Fruit fly (Drosophila melanogaster): ENCODE data around the gene CG10467.
A peak's percentile ranks its signal among the peaks of the same experiment; 100 is the strongest.

Gene CG10467

dm6 chr3L:6071454-6072189, 22.9 kb downstream of the CG10467 start, which contains the start of gene CG6602 (continued):
- TF ChIP-seq Hr83 (GFP tag; optimal IDR thresholded peaks at IDR 0.05; ENCODE audit: poor library complexity, severe bottlenecking) (peak; percentile 65), ey (GFP tag; optimal IDR thresholded peaks at IDR 0.05) (peak; percentile 3), usp (GFP tag; optimal IDR thresholded peaks at IDR 0.05) (no peak), Mio (GFP tag; optimal IDR thresholded peaks at IDR 0.05) (no peak), CG9705 (GFP tag; optimal IDR thresholded peaks at IDR 0.05) (peak; percentile 69), Dfd (GFP tag; optimal IDR thresholded peaks at IDR 0.05) (no peak), rgr (GFP tag; optimal IDR thresholded peaks at IDR 0.05) (peak; percentile 68)

dm6 chr3L:6070119-6070518, 24.4 kb downstream of the CG10467 start:
- TF ChIP-seq Rel (GFP tag; optimal IDR thresholded peaks at IDR 0.05): no peak
- TF ChIP-seq Rel (tag; optimal IDR thresholded peaks at IDR 0.05): no peak
- no peak for TF ChIP-seq CG9705 (GFP tag; optimal IDR thresholded peaks at IDR 0.05)
- TF ChIP-seq brk (GFP tag; optimal IDR thresholded peaks at IDR 0.05): no peak
- no peak for TF ChIP-seq Myc (optimal IDR thresholded peaks at IDR 0.05)
- no peak for TF ChIP-seq rgr (GFP tag; optimal IDR thresholded peaks at IDR 0.05)

- TF ChIP-seq GATAd (GFP tag; optimal IDR thresholded peaks at IDR 0.05) (no peak), foxo (GFP tag; optimal IDR thresholded peaks at IDR 0.05) (no peak), Dif (GFP tag; optimal IDR thresholded peaks at IDR 0.05; ENCODE audit: partially characterized antibody) (no peak), fru (GFP tag; optimal IDR thresholded peaks at IDR 0.05) (no peak), sage (GFP tag; optimal IDR thresholded peaks at IDR 0.05) (no peak), Sp1 (GFP tag; optimal IDR thresholded peaks at IDR 0.05) (no peak)
Observed at dm6 chr3L:6068178-6068577, 26.4 kb downstream of the CG10467 start.

dm6 chr3L:6065881-6066389, 28.6 kb downstream of the CG10467 start, which contains the start of gene CG42269:
CG42269 (plus strand) TSS chr3L:6066296.
- peak; percentile 0 for TF ChIP-seq Rel (GFP tag; optimal IDR thresholded peaks at IDR 0.05)
- TF ChIP-seq Rel (tag; optimal IDR thresholded peaks at IDR 0.05): no peak
- no peak for TF ChIP-seq sage (GFP tag; optimal IDR thresholded peaks at IDR 0.05)
- TF ChIP-seq h (GFP tag; optimal IDR thresholded peaks at IDR 0.05): peak; percentile 44

dm6 chr3L:6062860-6063607, 31.5 kb downstream of the CG10467 start, which contains the start of gene CG10472:
CG10472 (minus strand) TSS chr3L:6062910.
- no peak for TF ChIP-seq Mio (GFP tag; optimal IDR thresholded peaks at IDR 0.05)
- no peak for TF ChIP-seq Rel (GFP tag; optimal IDR thresholded peaks at IDR 0.05)
- no peak for TF ChIP-seq Rel (tag; optimal IDR thresholded peaks at IDR 0.05)
- TF ChIP-seq Vsx2 (GFP tag; optimal IDR thresholded peaks at IDR 0.05; ENCODE audit: partially characterized antibody): no peak
- no peak for TF ChIP-seq lola (GFP tag; optimal IDR thresholded peaks at IDR 0.05)

dm6 chr3L:6059062-6059708, 35.4 kb downstream of the CG10467 start, which contains the start of gene CG6592:
CG6592 (plus strand) TSS chr3L:6059658.
- TF ChIP-seq brk (GFP tag; optimal IDR thresholded peaks at IDR 0.05) (no peak), fru (GFP tag; optimal IDR thresholded peaks at IDR 0.05) (no peak), rgr (GFP tag; optimal IDR thresholded peaks at IDR 0.05) (peak; percentile 41), Jra (GFP tag; optimal IDR thresholded peaks at IDR 0.05) (no peak), br (GFP tag; optimal IDR thresholded peaks at IDR 0.05) (peak; percentile 4), HLH106 (tag; optimal IDR thresholded peaks at IDR 0.05) (peak; percentile 22), dmrt93B (GFP tag; optimal IDR thresholded peaks at IDR 0.05) (peak; percentile 15)

dm6 chr3L:6054803-6055202, 39.7 kb downstream of the CG10467 start, which contains the start of gene tant:
tant (plus strand) TSS chr3L:6055136.
- peak; percentile 46 for TF ChIP-seq Myc (optimal IDR thresholded peaks at IDR 0.05)
- TF ChIP-seq Dfd (GFP tag; optimal IDR thresholded peaks at IDR 0.05): no peak
- TF ChIP-seq psq (GFP tag; optimal IDR thresholded peaks at IDR 0.05): no peak
- TF ChIP-seq sage (GFP tag; optimal IDR thresholded peaks at IDR 0.05): no peak
- no peak for TF ChIP-seq Abd-B (GFP tag; optimal IDR thresholded peaks at IDR 0.05)
- no peak for TF ChIP-seq usp (GFP tag; optimal IDR thresholded peaks at IDR 0.05)
- no peak for TF ChIP-seq Rel (GFP tag; optimal IDR thresholded peaks at IDR 0.05)
- TF ChIP-seq Rel (tag; optimal IDR thresholded peaks at IDR 0.05): peak; percentile 25
- TF ChIP-seq pan (optimal IDR thresholded peaks at IDR 0.05): no peak
- TF ChIP-seq N (GFP tag; optimal IDR thresholded peaks at IDR 0.05): no peak
- no peak for TF ChIP-seq Mio (GFP tag; optimal IDR thresholded peaks at IDR 0.05)
- no peak for TF ChIP-seq HLH106 (tag; optimal IDR thresholded peaks at IDR 0.05)
- no peak for TF ChIP-seq rgr (GFP tag; optimal IDR thresholded peaks at IDR 0.05)
- TF ChIP-seq dsf (GFP tag; optimal IDR thresholded peaks at IDR 0.05; ENCODE audit: borderline replicate concordance): no peak
- peak; percentile 5 for TF ChIP-seq h (GFP tag; optimal IDR thresholded peaks at IDR 0.05)
- TF ChIP-seq Vsx2 (GFP tag; optimal IDR thresholded peaks at IDR 0.05; ENCODE audit: partially characterized antibody): no peak
- TF ChIP-seq tai (GFP tag; optimal IDR thresholded peaks at IDR 0.05): no peak
- TF ChIP-seq brk (GFP tag; optimal IDR thresholded peaks at IDR 0.05): no peak
- TF ChIP-seq Hr83 (GFP tag; optimal IDR thresholded peaks at IDR 0.05; ENCODE audit: poor library complexity, severe bottlenecking): peak; percentile 27
- TF ChIP-seq Jra (GFP tag; optimal IDR thresholded peaks at IDR 0.05): no peak
- TF ChIP-seq br (GFP tag; optimal IDR thresholded peaks at IDR 0.05): no peak
- no peak for TF ChIP-seq fru (GFP tag; optimal IDR thresholded peaks at IDR 0.05)
- no peak for TF ChIP-seq woc (GFP tag; optimal IDR thresholded peaks at IDR 0.05)
- peak; percentile 14 for TF ChIP-seq dmrt93B (GFP tag; optimal IDR thresholded peaks at IDR 0.05)
- TF ChIP-seq GATAd (GFP tag; optimal IDR thresholded peaks at IDR 0.05): no peak
- TF ChIP-seq lola (GFP tag; optimal IDR thresholded peaks at IDR 0.05): no peak
